Worm (Caenorhabditis elegans): ENCODE measurements around the gene B0273.115.

DNA sequence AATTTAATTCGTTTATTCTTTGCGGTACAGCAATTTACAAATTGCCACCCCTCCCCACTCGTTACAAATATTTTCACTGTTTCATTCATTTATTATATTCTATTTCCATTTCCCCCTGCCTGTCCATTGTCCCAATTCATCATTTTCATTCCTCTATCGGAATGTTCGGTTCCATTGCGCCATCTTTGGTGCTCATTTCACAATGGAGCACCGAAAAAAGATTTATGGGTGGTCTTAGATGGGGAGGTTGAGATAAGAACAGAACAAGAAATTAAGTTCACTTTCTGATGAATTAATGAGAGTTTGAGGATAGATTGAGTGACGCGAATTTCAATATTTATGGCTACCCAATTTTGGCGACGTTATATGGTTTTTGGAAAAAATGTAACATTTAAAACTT lies 1.2 kb upstream of the B0273.115 start:
- TF ChIP-seq ama-1 (optimal IDR thresholded peaks at IDR 0.05), result no peak
- no peak for TF ChIP-seq nhr-12 (tag; optimal IDR thresholded peaks at IDR 0.05)
- no peak for TF ChIP-seq lin-39 (tag; optimal IDR thresholded peaks at IDR 0.05)
- no peak for TF ChIP-seq fos-1 (tag; optimal IDR thresholded peaks at IDR 0.05)
- no peak for TF ChIP-seq aly-2 (tag; optimal IDR thresholded peaks at IDR 0.05)
- no peak for TF ChIP-seq unc-62 (GFP tag; optimal IDR thresholded peaks at IDR 0.05)
- TF ChIP-seq snpc-4 (tag; optimal IDR thresholded peaks at IDR 0.05), result no peak
